Fruit fly (Drosophila melanogaster) whole organism: ENCODE data around the gene Ir93a.

Source experiments
- CG8478 ChIP-seq: fragments of >200 bp; optimal IDR thresholded peaks from 2 replicates; lab custom pipeline; 2018; ENCODE audit warnings: inconsistent platforms
- Dll ChIP-seq: fragments of >200 bp; optimal IDR thresholded peaks from 2 replicates; lab custom pipeline; 2017
- EcR ChIP-seq, 2 experiments: fragments of >200 bp; optimal IDR thresholded peaks; 2 replicates each; lab custom pipeline; 2017; ENCODE audit warnings: missing biosample characterization in 2 of 2, missing genetic modification characterization in 2 of 2, missing genetic modification reagents in 2 of 2
- pan ChIP-seq: fragments of >200 bp; optimal IDR thresholded peaks from 2 replicates; lab custom pipeline; 2017
- psq ChIP-seq: fragments of >200 bp; optimal IDR thresholded peaks from 2 replicates; lab custom pipeline; 2017
- usp ChIP-seq: fragments of >200 bp; optimal IDR thresholded peaks from 2 replicates; lab custom pipeline; 2017; ENCODE audit warnings: missing biosample characterization, missing genetic modification characterization, mixed read lengths

The Ir93a gene

dm6 chr3R:20870736-20871135 lies 11.0 kb upstream of the Ir93a start, which contains the start of gene TotA:
Gene TotA (plus strand): TSS chr3R:20871036.
- TF ChIP-seq EcR (GFP tag; optimal IDR thresholded peaks at IDR 0.05; lab: Kevin White, UChicago) (no peak), CG8478 (no peak), usp (GFP tag; lab: Kevin White, UChicago) (no peak), pan (lab: Kevin White, UChicago) (no peak), psq (lab: Kevin White, UChicago) (no peak), Dll (lab: Kevin White, UChicago) (no peak)

dm6 chr3R:20866204-20866603 lies 6.5 kb upstream of the Ir93a start, which contains the start of gene KaiR1D:
Gene KaiR1D (minus strand): TSS chr3R:20866231.
- no peak for TF ChIP-seq pan (lab: Kevin White, UChicago)
- TF ChIP-seq psq (lab: Kevin White, UChicago): no peak
- TF ChIP-seq Dll (lab: Kevin White, UChicago): no peak
- TF ChIP-seq CG8478: no peak
- TF ChIP-seq usp (GFP tag; lab: Kevin White, UChicago): no peak
- no peak for TF ChIP-seq EcR (GFP tag; optimal IDR thresholded peaks at IDR 0.05; lab: Kevin White, UChicago)

dm6 chr3R:20850395-20851039 lies 9.2 kb downstream of the Ir93a start, which contains the start of gene RpS30:
Gene RpS30 (plus strand): TSS chr3R:20850516.
- TF ChIP-seq pan (lab: Kevin White, UChicago) (no peak), EcR (GFP tag; optimal IDR thresholded peaks at IDR 0.05; lab: Kevin White, UChicago) (no peak), usp (GFP tag; lab: Kevin White, UChicago) (no peak), psq (lab: Kevin White, UChicago) (no peak), CG8478 (no peak), Dll (lab: Kevin White, UChicago) (no peak)

dm6 chr3R:20846768-20847167 lies 13.0 kb downstream of the Ir93a start, which contains the start of gene CG15696:
Gene CG15696 (plus strand): TSS chr3R:20847068.
- no peak for TF ChIP-seq pan (lab: Kevin White, UChicago)
- TF ChIP-seq usp (GFP tag; lab: Kevin White, UChicago): no peak
- no peak for TF ChIP-seq CG8478
- no peak for TF ChIP-seq EcR (GFP tag; optimal IDR thresholded peaks at IDR 0.05; lab: Kevin White, UChicago)
- TF ChIP-seq Dll (lab: Kevin White, UChicago): no peak
- no peak for TF ChIP-seq psq (lab: Kevin White, UChicago)

- TF ChIP-seq EcR (GFP tag; optimal IDR thresholded peaks at IDR 0.05; lab: Kevin White, UChicago): no peak
- TF ChIP-seq CG8478: no peak
- no peak for TF ChIP-seq usp (GFP tag; lab: Kevin White, UChicago)
- no peak for TF ChIP-seq pan (lab: Kevin White, UChicago)
- TF ChIP-seq Dll (lab: Kevin White, UChicago): no peak
- TF ChIP-seq psq (lab: Kevin White, UChicago): no peak
Observed at dm6 chr3R:20846316-20846715, 13.4 kb downstream of the Ir93a start.

dm6 chr3R:20845493-20845892 lies 14.3 kb downstream of the Ir93a start:
- no peak for TF ChIP-seq CG8478
- TF ChIP-seq EcR (GFP tag; optimal IDR thresholded peaks at IDR 0.05; lab: Kevin White, UChicago): no peak
- no peak for TF ChIP-seq usp (GFP tag; lab: Kevin White, UChicago)
- no peak for TF ChIP-seq Dll (lab: Kevin White, UChicago)
- no peak for TF ChIP-seq psq (lab: Kevin White, UChicago)
- no peak for TF ChIP-seq pan (lab: Kevin White, UChicago)

dm6 chr3R:20841840-20842239 lies 17.9 kb downstream of the Ir93a start, which contains the start of gene CG15695:
Gene CG15695 (plus strand): TSS chr3R:20842140.
- TF ChIP-seq psq (lab: Kevin White, UChicago) (no peak), usp (GFP tag; lab: Kevin White, UChicago) (no peak), pan (lab: Kevin White, UChicago) (no peak), CG8478 (no peak), EcR (GFP tag; optimal IDR thresholded peaks at IDR 0.05; lab: Kevin White, UChicago) (no peak), Dll (lab: Kevin White, UChicago) (no peak)

dm6 chr3R:20838787-20839186 lies 21.0 kb downstream of the Ir93a start:
- TF ChIP-seq psq (lab: Kevin White, UChicago) (no peak), pan (lab: Kevin White, UChicago) (no peak), CG8478 (no peak), EcR (GFP tag; optimal IDR thresholded peaks at IDR 0.05; lab: Kevin White, UChicago) (no peak), Dll (lab: Kevin White, UChicago) (no peak), usp (GFP tag; lab: Kevin White, UChicago) (no peak)

- TF ChIP-seq pan (lab: Kevin White, UChicago): no peak
- TF ChIP-seq CG8478: no peak
- no peak for TF ChIP-seq psq (lab: Kevin White, UChicago)
Observed at dm6 chr3R:20837242-20837664, 22.5 kb downstream of the Ir93a start.

dm6 chr3R:20836257-20836856 lies 23.4 kb downstream of the Ir93a start:
- TF ChIP-seq pan (lab: Kevin White, UChicago) (no peak), Dll (lab: Kevin White, UChicago) (no peak), CG8478 (no peak), EcR (GFP tag; optimal IDR thresholded peaks at IDR 0.05; lab: Kevin White, UChicago) (no peak), psq (lab: Kevin White, UChicago) (no peak), usp (GFP tag; lab: Kevin White, UChicago) (no peak)

dm6 chr3R:20835531-20835930 lies 24.2 kb downstream of the Ir93a start:
- TF ChIP-seq psq (lab: Kevin White, UChicago) (no peak), CG8478 (no peak), Dll (lab: Kevin White, UChicago) (no peak), EcR (GFP tag; optimal IDR thresholded peaks at IDR 0.05; lab: Kevin White, UChicago) (no peak), pan (lab: Kevin White, UChicago) (no peak), usp (GFP tag; lab: Kevin White, UChicago) (no peak)
